Fruit fly (Drosophila melanogaster) whole organism, embryonic: ENCODE results near the gene ABCB7.

Source experiments
- ATbp ChIP-seq: fragments of 200-800 bp; sonication (Bioruptor generic); optimal IDR thresholded peaks from 2 replicates; lab custom pipeline; 2017; ENCODE audit warnings: missing biosample characterization, mild to moderate bottlenecking, missing genetic modification characterization, missing genetic modification reagents
- Asciz ChIP-seq: fragments of 200-800 bp; sonication (Bioruptor generic); optimal IDR thresholded peaks from 2 replicates; lab custom pipeline; 2017; ENCODE audit warnings: missing biosample characterization, mild to moderate bottlenecking, missing genetic modification characterization, missing genetic modification reagents
- Atf-2 ChIP-seq: fragments of 200-800 bp; sonication (Bioruptor generic); optimal IDR thresholded peaks from 2 replicates; lab custom pipeline; 2016; ENCODE audit warnings: missing biosample characterization, missing genetic modification characterization
- C15 ChIP-seq: fragments of 200-800 bp; sonication (Bioruptor generic); IDR thresholded peaks from 3 replicates; pipeline ENCODE4 v1.3.6; 2022; ENCODE audit warnings: missing biosample characterization, missing genetic modification characterization
- CG10147 ChIP-seq: fragments of 200-800 bp; sonication (Bioruptor generic); optimal IDR thresholded peaks from 2 replicates; lab custom pipeline; 2019; ENCODE audit warnings: missing biosample characterization, mild to moderate bottlenecking, missing genetic modification characterization, moderate library complexity
- CG10209 ChIP-seq: fragments of 200-800 bp; sonication (Bioruptor generic); optimal IDR thresholded peaks from 3 replicates; lab custom pipeline; 2017; ENCODE audit warnings: missing biosample characterization, mild to moderate bottlenecking, missing genetic modification characterization, missing genetic modification reagents
- CG10267 ChIP-seq: fragments of 200-800 bp; sonication (Bioruptor generic); optimal IDR thresholded peaks from 2 replicates; lab custom pipeline; 2018; ENCODE audit warnings: missing biosample characterization, mild to moderate bottlenecking, missing genetic modification characterization, moderate library complexity
- CG12769 ChIP-seq: fragments of 200-800 bp; sonication (Bioruptor generic); optimal IDR thresholded peaks from 2 replicates; lab custom pipeline; 2019; ENCODE audit warnings: missing biosample characterization, mild to moderate bottlenecking, missing genetic modification characterization, moderate library complexity
- CG17328 ChIP-seq: fragments of 200-800 bp; sonication (Bioruptor generic); IDR thresholded peaks from 2 replicates; pipeline ENCODE4 v1.3.6; 2022; ENCODE audit warnings: missing biosample characterization, missing genetic modification characterization
- CG17912 ChIP-seq: fragments of 200-800 bp; sonication (Bioruptor generic); optimal IDR thresholded peaks from 2 replicates; lab custom pipeline; 2018; ENCODE audit warnings: missing biosample characterization, mild to moderate bottlenecking, missing genetic modification characterization
- CG2120 ChIP-seq: fragments of 200-800 bp; sonication (Bioruptor generic); optimal IDR thresholded peaks from 3 replicates; lab custom pipeline; 2016; ENCODE audit warnings: missing biosample characterization, missing genetic modification characterization
- CG30431 ChIP-seq: fragments of 200-800 bp; sonication (Bioruptor generic); optimal IDR thresholded peaks from 2 replicates; lab custom pipeline; 2017; ENCODE audit warnings: missing biosample characterization, missing genetic modification characterization
- CG3163 ChIP-seq: fragments of 200-800 bp; sonication (Bioruptor generic); optimal IDR thresholded peaks from 3 replicates; lab custom pipeline; 2016; ENCODE audit warnings: missing biosample characterization, missing genetic modification characterization
- CG32772 ChIP-seq: fragments of 200-800 bp; sonication (Bioruptor generic); IDR thresholded peaks from 2 replicates; pipeline ENCODE4 v1.3.6; 2022; ENCODE audit warnings: missing biosample characterization, missing genetic modification characterization
- CG33213 ChIP-seq: fragments of 200-800 bp; sonication (Bioruptor generic); optimal IDR thresholded peaks from 3 replicates; lab custom pipeline; 2016; ENCODE audit warnings: missing biosample characterization, missing genetic modification characterization
- CG3407 ChIP-seq: fragments of 200-800 bp; sonication (Bioruptor generic); optimal IDR thresholded peaks from 2 replicates; lab custom pipeline; 2018; ENCODE audit warnings: missing biosample characterization, mild to moderate bottlenecking, missing genetic modification characterization
- CG6791 ChIP-seq: fragments of 200-800 bp; sonication (Bioruptor generic); IDR thresholded peaks from 3 replicates; pipeline ENCODE4 v1.3.6; 2022; ENCODE audit warnings: missing biosample characterization, missing genetic modification characterization; ENCODE audit not compliant: partially characterized antibody
- CG6854 ChIP-seq: fragments of 200-800 bp; sonication (Bioruptor generic); optimal IDR thresholded peaks from 3 replicates; lab custom pipeline; 2017; ENCODE audit warnings: missing biosample characterization, mild to moderate bottlenecking, missing genetic modification characterization
- CG7271 ChIP-seq: fragments of 200-800 bp; sonication (Bioruptor generic); optimal IDR thresholded peaks from 2 replicates; lab custom pipeline; 2018; ENCODE audit warnings: missing biosample characterization, mild to moderate bottlenecking, missing genetic modification characterization, moderate library complexity
- CG7357 ChIP-seq: fragments of 200-800 bp; sonication (Bioruptor generic); IDR thresholded peaks from 3 replicates; pipeline ENCODE4 v1.3.6; 2022; ENCODE audit warnings: missing biosample characterization, missing genetic modification characterization
- CG8290 ChIP-seq, 3 experiments: fragments of 200-800 bp; sonication (Bioruptor generic); optimal IDR thresholded peaks; 2 replicates each; lab custom pipeline; 2016 to 2019; ENCODE audit warnings: missing biosample characterization in 3 of 3, missing genetic modification characterization in 3 of 3, mild to moderate bottlenecking in 2 of 3, moderate library complexity in 1 of 3
- CG8388 ChIP-seq: fragments of 200-800 bp; sonication (Bioruptor generic); optimal IDR thresholded peaks from 2 replicates; lab custom pipeline; 2019; ENCODE audit warnings: missing biosample characterization, mild to moderate bottlenecking, missing genetic modification characterization, moderate library complexity
- Camta ChIP-seq: fragments of 200-800 bp; sonication (Bioruptor generic); optimal IDR thresholded peaks from 2 replicates; lab custom pipeline; 2016; ENCODE audit warnings: missing biosample characterization, missing genetic modification characterization
- CoRest ChIP-seq: fragments of 200-800 bp; sonication (Bioruptor generic); optimal IDR thresholded peaks from 3 replicates; lab custom pipeline; 2018; ENCODE audit warnings: missing biosample characterization, mild to moderate bottlenecking, missing genetic modification characterization, moderate library complexity
- Dip3 ChIP-seq: fragments of 200-800 bp; sonication (Bioruptor generic); optimal IDR thresholded peaks from 3 replicates; lab custom pipeline; 2016; ENCODE audit warnings: missing biosample characterization, missing genetic modification characterization
- HLH4C ChIP-seq: fragments of 200-800 bp; sonication (Bioruptor generic); IDR thresholded peaks from 3 replicates; pipeline ENCODE4 v1.3.6; 2022; ENCODE audit warnings: missing biosample characterization, missing genetic modification characterization; ENCODE audit not compliant: partially characterized antibody
- Hsf ChIP-seq: fragments of 200-800 bp; sonication (Bioruptor generic); optimal IDR thresholded peaks from 3 replicates; lab custom pipeline; 2016; ENCODE audit warnings: missing biosample characterization, missing genetic modification characterization
- TFAM ChIP-seq: fragments of 200-800 bp; sonication (Bioruptor generic); optimal IDR thresholded peaks from 2 replicates; lab custom pipeline; 2017; ENCODE audit warnings: missing biosample characterization, missing genetic modification characterization, inconsistent platforms
- Vsx1 ChIP-seq: fragments of 200-800 bp; sonication (Bioruptor generic); optimal IDR thresholded peaks from 2 replicates; lab custom pipeline; 2017; ENCODE audit warnings: missing biosample characterization, mild to moderate bottlenecking, missing genetic modification characterization, missing genetic modification reagents
- al ChIP-seq: fragments of 200-800 bp; sonication (Bioruptor generic); IDR thresholded peaks from 2 replicates; pipeline ENCODE4 v1.3.6; 2022; ENCODE audit warnings: missing biosample characterization, missing genetic modification characterization
- aop ChIP-seq: fragments of 200-800 bp; sonication (Bioruptor generic); IDR thresholded peaks from 2 replicates; pipeline ENCODE4 v1.3.6; 2022; ENCODE audit warnings: missing biosample characterization, missing genetic modification characterization
- ase ChIP-seq: fragments of 200-800 bp; sonication (Bioruptor generic); IDR thresholded peaks from 3 replicates; pipeline ENCODE4 v1.3.6; 2022; ENCODE audit warnings: missing biosample characterization, missing genetic modification characterization
- cas ChIP-seq: fragments of 200-800 bp; sonication (Bioruptor generic); IDR thresholded peaks from 2 replicates; pipeline ENCODE4 v1.3.6; 2022; ENCODE audit warnings: missing biosample characterization, missing genetic modification characterization
- disco-r ChIP-seq: fragments of 200-800 bp; sonication (Bioruptor generic); optimal IDR thresholded peaks from 2 replicates; lab custom pipeline; 2016; ENCODE audit warnings: missing biosample characterization, missing genetic modification characterization
- dmrt11E ChIP-seq: fragments of 200-800 bp; sonication (Bioruptor generic); optimal IDR thresholded peaks from 3 replicates; lab custom pipeline; 2018; ENCODE audit warnings: missing biosample characterization, mild to moderate bottlenecking, missing genetic modification characterization, moderate library complexity
- dpn ChIP-seq, 2 experiments: fragments of 200-800 bp; sonication (Bioruptor generic); optimal IDR thresholded peaks; 3 replicates each; lab custom pipeline; 2016; ENCODE audit warnings: missing biosample characterization in 2 of 2, missing genetic modification characterization in 2 of 2
- ham ChIP-seq: fragments of 200-800 bp; sonication (Bioruptor generic); IDR thresholded peaks from 2 replicates; pipeline ENCODE4 v1.3.6; 2022; ENCODE audit warnings: missing biosample characterization, missing genetic modification characterization
- hkb ChIP-seq, 2 experiments: fragments of 200-800 bp in 1 of 2; fragments of >200 bp in 1 of 2; sonication (Bioruptor generic) in 1 of 2; IDR thresholded peaks in 1 of 2; optimal IDR thresholded peaks in 1 of 2; 2 replicates each; pipeline versions ENCODE4 v1.3.6 to Lab custom; 2017 to 2022; ENCODE audit warnings: missing biosample characterization in 1 of 2, missing genetic modification characterization in 1 of 2
- mld ChIP-seq: fragments of 200-800 bp; sonication (Bioruptor generic); IDR thresholded peaks from 3 replicates; pipeline ENCODE4 v1.3.6; 2022; ENCODE audit warnings: missing biosample characterization, missing genetic modification characterization; ENCODE audit not compliant: partially characterized antibody
- nau ChIP-seq: fragments of 200-800 bp; sonication (Bioruptor generic); optimal IDR thresholded peaks from 3 replicates; lab custom pipeline; 2017; ENCODE audit warnings: missing biosample characterization, mild to moderate bottlenecking, missing genetic modification characterization, missing genetic modification reagents
- otp ChIP-seq: fragments of 200-800 bp; sonication (Bioruptor generic); IDR thresholded peaks from 3 replicates; pipeline ENCODE4, ENCODE4 v1.3.6; 2022; ENCODE audit warnings: missing biosample characterization, missing genetic modification characterization
- peb ChIP-seq: fragments of 200-800 bp; sonication (Bioruptor generic); IDR thresholded peaks from 2 replicates; pipeline ENCODE4 v1.3.6; 2022; ENCODE audit warnings: missing biosample characterization, missing genetic modification characterization
- pho ChIP-seq: fragments of 200-800 bp; sonication (Bioruptor generic); optimal IDR thresholded peaks from 2 replicates; lab custom pipeline; 2016; ENCODE audit warnings: missing biosample characterization, missing genetic modification characterization
- psq ChIP-seq: fragments of 200-800 bp; sonication (Bioruptor generic); optimal IDR thresholded peaks from 2 replicates; lab custom pipeline; 2017; ENCODE audit warnings: missing biosample characterization, missing genetic modification characterization
- pum ChIP-seq: fragments of 200-800 bp; sonication (Bioruptor generic); optimal IDR thresholded peaks from 2 replicates; lab custom pipeline; 2016; ENCODE audit warnings: missing biosample characterization, missing genetic modification characterization
- rib ChIP-seq: fragments of 200-800 bp; sonication (Bioruptor generic); IDR thresholded peaks from 2 replicates; pipeline ENCODE4 v1.3.6; 2022; ENCODE audit warnings: missing biosample characterization, missing genetic modification characterization
- run ChIP-seq: fragments of 200-800 bp; sonication (Bioruptor generic); optimal IDR thresholded peaks from 3 replicates; lab custom pipeline; 2018; ENCODE audit warnings: missing biosample characterization, mild to moderate bottlenecking, missing genetic modification characterization
- sd ChIP-seq: fragments of 200-800 bp; sonication (Bioruptor generic); optimal IDR thresholded peaks from 3 replicates; lab custom pipeline; 2018; ENCODE audit warnings: missing biosample characterization, mild to moderate bottlenecking, missing genetic modification characterization, moderate library complexity
- ssp ChIP-seq: fragments of 200-800 bp; sonication (Bioruptor generic); IDR thresholded peaks from 2 replicates; pipeline ENCODE4 v1.3.6; 2022; ENCODE audit warnings: missing biosample characterization, missing genetic modification characterization
- trh ChIP-seq: fragments of 200-800 bp; sonication (Bioruptor generic); optimal IDR thresholded peaks from 2 replicates; lab custom pipeline; 2016; ENCODE audit warnings: missing biosample characterization, missing genetic modification characterization

Gene ABCB7

dm6 chr3L:1647276-1647919 is 29.2 kb downstream of the ABCB7 start, which contains the start of the genes CG17249 and Bro (continued):
- TF ChIP-seq CG8290 (GFP tag; optimal IDR thresholded peaks at IDR 0.05; lab: Kevin White, UChicago) (no peak), CG8290 (tag; optimal IDR thresholded peaks at IDR 0.05; lab: Kevin White, UChicago) (peak in 1 of 2 experiments; percentile 84), CG17912 (GFP tag; lab: Kevin White, UChicago) (no peak), C15 (GFP tag; lab: Robert Waterston, UW) (0 out of 3 replicates have a peak, but pooled peaks have one; percentile 11), CG8388 (peak; percentile 92), CG10209 (GFP tag; lab: Kevin White, UChicago) (no peak), Vsx1 (GFP tag; lab: Kevin White, UChicago) (no peak), pum (GFP tag; lab: Kevin White, UChicago) (no peak), Atf-2 (GFP tag; lab: Kevin White, UChicago) (no peak), ase (GFP tag; lab: Robert Waterston, UW) (no peak), aop (GFP tag; lab: Robert Waterston, UW) (no peak), ssp (GFP tag; lab: Robert Waterston, UW) (no peak), ham (GFP tag; lab: Robert Waterston, UW) (no peak), trh (GFP tag; lab: Kevin White, UChicago) (no peak), sd (no peak), al (GFP tag; lab: Robert Waterston, UW) (no peak), disco-r (GFP tag; lab: Kevin White, UChicago) (no peak), Hsf (GFP tag; lab: Kevin White, UChicago) (peak; percentile 45), CG12769 (tag; lab: Kevin White, UChicago) (peak; percentile 59), dmrt11E (no peak), run (tag; lab: Kevin White, UChicago) (no peak), cas (GFP tag; lab: Robert Waterston, UW) (no peak), nau (GFP tag; lab: Kevin White, UChicago) (no peak), CG3163 (GFP tag; lab: Kevin White, UChicago) (peak; percentile 52), CG6791 (GFP tag; lab: Robert Waterston, UW) (no peak), CG2120 (GFP tag; lab: Kevin White, UChicago) (peak; percentile 72), CG33213 (GFP tag; lab: Kevin White, UChicago) (peak; percentile 38), CG30431 (no peak), ATbp (GFP tag; lab: Kevin White, UChicago) (no peak), CoRest (peak; percentile 32), CG6854 (GFP tag; lab: Kevin White, UChicago) (no peak), otp (GFP tag; lab: Robert Waterston, UW) (no peak), CG10267 (tag; lab: Kevin White, UChicago) (peak; percentile 98), pho (peak; percentile 50), Dip3 (peak; percentile 45), dpn (GFP tag; optimal IDR thresholded peaks at IDR 0.05; lab: Kevin White, UChicago) (peak; percentile 41 to 64), HLH4C (GFP tag; lab: Robert Waterston, UW) (no peak), CG7271 (tag; lab: Kevin White, UChicago) (no peak), peb (GFP tag; lab: Robert Waterston, UW) (no peak), CG32772 (GFP tag; lab: Robert Waterston, UW) (no peak), CG7357 (GFP tag; lab: Robert Waterston, UW) (no peak), CG3407 (GFP tag; lab: Kevin White, UChicago) (no peak), psq (no peak), CG17328 (GFP tag; lab: Robert Waterston, UW) (no peak), Camta (GFP tag; lab: Kevin White, UChicago) (no peak), hkb (optimal IDR thresholded peaks at IDR 0.05; lab: Kevin White, UChicago) (no peak), hkb (GFP tag; IDR thresholded peaks at IDR 0.05; lab: Robert Waterston, UW) (no peak), CG10147 (no peak), TFAM (no peak), Asciz (GFP tag; lab: Kevin White, UChicago) (no peak), mld (GFP tag; lab: Robert Waterston, UW) (no peak), rib (GFP tag; lab: Robert Waterston, UW) (no peak)
